Fruit fly (Drosophila melanogaster) whole organism, prepupa: Measurements from ENCODE around the gene opa.

Experiments
- Blimp-1 ChIP-seq: fragments of 200-800 bp; sonication (Bioruptor generic); optimal IDR thresholded peaks from 3 replicates; lab custom pipeline; 2017; ENCODE audit warnings: missing biosample characterization, missing genetic modification characterization, mild to moderate bottlenecking, moderate library complexity, missing genetic modification reagents
- CG10631 ChIP-seq: fragments of 200-800 bp; sonication (Bioruptor generic); optimal IDR thresholded peaks from 2 replicates; lab custom pipeline; 2016; ENCODE audit warnings: missing biosample characterization, missing genetic modification characterization
- CG10669 ChIP-seq: fragments of 200-800 bp; sonication (Bioruptor generic); optimal IDR thresholded peaks from 3 replicates; lab custom pipeline; 2018; ENCODE audit warnings: missing biosample characterization, mild to moderate bottlenecking, missing genetic modification characterization, moderate library complexity
- CG11762 ChIP-seq: fragments of 200-800 bp; sonication (Bioruptor generic); optimal IDR thresholded peaks from 3 replicates; lab custom pipeline; 2016; ENCODE audit warnings: missing biosample characterization, missing genetic modification characterization; ENCODE audit not compliant: insufficient read depth
- CG11902 ChIP-seq: fragments of 200-800 bp; sonication (Bioruptor generic); optimal IDR thresholded peaks from 3 replicates; lab custom pipeline; 2016; ENCODE audit warnings: missing biosample characterization, missing genetic modification characterization
- CG1621 ChIP-seq: fragments of 200-800 bp; sonication (Bioruptor generic); optimal IDR thresholded peaks from 3 replicates; lab custom pipeline; 2018; ENCODE audit warnings: missing biosample characterization, mild to moderate bottlenecking, missing genetic modification characterization
- CG16779 ChIP-seq: fragments of 200-800 bp; sonication (Bioruptor generic); optimal IDR thresholded peaks from 3 replicates; lab custom pipeline; 2017; ENCODE audit warnings: missing biosample characterization, mild to moderate bottlenecking, missing genetic modification characterization
- CG3032 ChIP-seq: fragments of 200-800 bp; optimal IDR thresholded peaks from 2 replicates; lab custom pipeline; 2019; ENCODE audit warnings: missing biosample characterization, mild to moderate bottlenecking, missing genetic modification characterization, moderate library complexity
- CG31627 ChIP-seq: fragments of 200-800 bp; sonication (Bioruptor generic); optimal IDR thresholded peaks from 3 replicates; lab custom pipeline; 2016; ENCODE audit warnings: missing biosample characterization, missing genetic modification characterization
- CG34406 ChIP-seq: fragments of 200-800 bp; sonication (Bioruptor generic); optimal IDR thresholded peaks from 3 replicates; lab custom pipeline; 2016; ENCODE audit warnings: missing biosample characterization, missing genetic modification characterization
- CG3919 ChIP-seq: fragments of 200-800 bp; sonication (Bioruptor generic); optimal IDR thresholded peaks from 3 replicates; lab custom pipeline; 2016; ENCODE audit warnings: missing biosample characterization, missing genetic modification characterization
- CG4318 ChIP-seq: fragments of 200-800 bp; sonication (Bioruptor generic); optimal IDR thresholded peaks from 3 replicates; lab custom pipeline; 2017; ENCODE audit warnings: missing biosample characterization, mild to moderate bottlenecking, missing genetic modification characterization
- CG6163 ChIP-seq: fragments of 200-800 bp; sonication (Bioruptor generic); IDR thresholded peaks from 3 replicates; pipeline ENCODE4 v1.3.6; 2022; ENCODE audit warnings: missing biosample characterization, missing genetic modification characterization
- CG6276 ChIP-seq: fragments of 200-800 bp; sonication (Bioruptor generic); optimal IDR thresholded peaks from 2 replicates; lab custom pipeline; 2017; ENCODE audit warnings: missing biosample characterization, mild to moderate bottlenecking, missing genetic modification characterization
- CG6792 ChIP-seq: fragments of 200-800 bp; sonication (Bioruptor generic); optimal IDR thresholded peaks from 3 replicates; lab custom pipeline; 2016; ENCODE audit warnings: missing biosample characterization, missing genetic modification characterization
- CG6854 ChIP-seq: fragments of 200-800 bp; sonication (Bioruptor generic); optimal IDR thresholded peaks from 2 replicates; lab custom pipeline; 2017; ENCODE audit warnings: missing biosample characterization, mild to moderate bottlenecking, missing genetic modification characterization
- CG7368 ChIP-seq: fragments of 200-800 bp; sonication (Bioruptor generic); optimal IDR thresholded peaks from 3 replicates; lab custom pipeline; 2016; ENCODE audit warnings: missing biosample characterization, missing genetic modification characterization
- CG8119 ChIP-seq: fragments of 200-800 bp; sonication (Bioruptor generic); IDR thresholded peaks from 3 replicates; pipeline ENCODE4 v1.3.6; 2022; ENCODE audit warnings: missing biosample characterization, missing genetic modification characterization
- CG8319 ChIP-seq: fragments of 200-800 bp; sonication (Bioruptor generic); optimal IDR thresholded peaks from 3 replicates; lab custom pipeline; 2016; ENCODE audit warnings: missing biosample characterization, missing genetic modification characterization
- CG8632 ChIP-seq: fragments of 200-800 bp; sonication (Bioruptor generic); optimal IDR thresholded peaks from 3 replicates; lab custom pipeline; 2016; ENCODE audit warnings: missing biosample characterization, missing genetic modification characterization
- CG9139 ChIP-seq: fragments of 200-800 bp; sonication (Bioruptor generic); optimal IDR thresholded peaks from 3 replicates; lab custom pipeline; 2017; ENCODE audit warnings: missing biosample characterization, mild to moderate bottlenecking, missing genetic modification characterization
- Eip78C ChIP-seq: fragments of 200-800 bp; sonication (Bioruptor generic); peaks from one replicate; lab custom pipeline; 2016; ENCODE audit warnings: missing biosample characterization, missing genetic modification characterization
- Eip93F ChIP-seq: fragments of 200-800 bp; sonication (Bioruptor generic); optimal IDR thresholded peaks from 2 replicates; lab custom pipeline; 2016; ENCODE audit warnings: missing biosample characterization, mild to moderate bottlenecking, missing genetic modification characterization
- Ets21C ChIP-seq: fragments of 200-800 bp; sonication (Bioruptor generic); optimal IDR thresholded peaks from 3 replicates; lab custom pipeline; 2016; ENCODE audit warnings: missing biosample characterization, missing genetic modification characterization
- Ets96B ChIP-seq: fragments of 200-800 bp; optimal IDR thresholded peaks from 2 replicates; lab custom pipeline; 2019; ENCODE audit warnings: missing biosample characterization, mild to moderate bottlenecking, missing genetic modification characterization, moderate library complexity
- Gug ChIP-seq: fragments of 200-800 bp; sonication (Bioruptor generic); IDR thresholded peaks from 2 replicates; pipeline ENCODE4 v1.3.6; 2022; ENCODE audit warnings: missing biosample characterization, missing genetic modification characterization
- Hr39 ChIP-seq: fragments of 200-800 bp; sonication (Bioruptor generic); optimal IDR thresholded peaks from 2 replicates; lab custom pipeline; 2016; ENCODE audit warnings: missing biosample characterization, missing genetic modification characterization
- Met ChIP-seq: fragments of 200-800 bp; sonication (Bioruptor generic); optimal IDR thresholded peaks from 3 replicates; lab custom pipeline; 2016; ENCODE audit warnings: missing biosample characterization, missing genetic modification characterization
- OdsH ChIP-seq: fragments of 200-800 bp; sonication (Bioruptor generic); optimal IDR thresholded peaks from 3 replicates; lab custom pipeline; 2016; ENCODE audit warnings: missing biosample characterization, missing genetic modification characterization
- Smox ChIP-seq: fragments of 200-800 bp; sonication (Bioruptor generic); optimal IDR thresholded peaks from 3 replicates; lab custom pipeline; 2016; ENCODE audit warnings: missing biosample characterization, missing genetic modification characterization
- Sox102F ChIP-seq: fragments of 200-800 bp; sonication (Bioruptor generic); optimal IDR thresholded peaks from 2 replicates; lab custom pipeline; 2016; ENCODE audit warnings: missing biosample characterization, mild to moderate bottlenecking, missing genetic modification characterization
- Sox14 ChIP-seq: fragments of 200-800 bp; sonication (Bioruptor generic); optimal IDR thresholded peaks from 3 replicates; lab custom pipeline; 2016; ENCODE audit warnings: missing biosample characterization, missing genetic modification characterization
- Sox15 ChIP-seq: fragments of 200-800 bp; sonication (Bioruptor generic); optimal IDR thresholded peaks from 3 replicates; lab custom pipeline; 2016; ENCODE audit warnings: missing biosample characterization, missing genetic modification characterization
- achi ChIP-seq: fragments of 200-800 bp; sonication (Bioruptor generic); optimal IDR thresholded peaks from 3 replicates; lab custom pipeline; 2016; ENCODE audit warnings: missing biosample characterization, missing genetic modification characterization
- acj6 ChIP-seq: fragments of 200-800 bp; sonication (Bioruptor generic); optimal IDR thresholded peaks from 3 replicates; lab custom pipeline; 2016; ENCODE audit warnings: missing biosample characterization, missing genetic modification characterization
- cyc ChIP-seq: fragments of 200-800 bp; sonication (Bioruptor generic); optimal IDR thresholded peaks from 3 replicates; lab custom pipeline; 2016; ENCODE audit warnings: missing biosample characterization, missing genetic modification characterization
- dac ChIP-seq: fragments of 200-800 bp; sonication (Bioruptor generic); optimal IDR thresholded peaks from 2 replicates; lab custom pipeline; 2017; ENCODE audit warnings: missing biosample characterization, mild to moderate bottlenecking, missing genetic modification characterization
- dsx ChIP-seq: fragments of 200-800 bp; optimal IDR thresholded peaks from 3 replicates; lab custom pipeline; 2019; ENCODE audit warnings: missing biosample characterization, mild to moderate bottlenecking, missing genetic modification characterization, moderate library complexity; ENCODE audit not compliant: poor library complexity, severe bottlenecking
- eg ChIP-seq: fragments of 200-800 bp; sonication (Bioruptor generic); IDR thresholded peaks from 3 replicates; pipeline ENCODE4 v1.3.6; 2022; ENCODE audit warnings: missing biosample characterization, missing genetic modification characterization
- esn ChIP-seq: fragments of 200-800 bp; sonication (Bioruptor generic); optimal IDR thresholded peaks from 2 replicates; lab custom pipeline; 2016; ENCODE audit warnings: missing biosample characterization, mild to moderate bottlenecking, missing genetic modification characterization, moderate library complexity
- fd59A ChIP-seq: fragments of 200-800 bp; sonication (Bioruptor generic); optimal IDR thresholded peaks from 2 replicates; lab custom pipeline; 2017; ENCODE audit warnings: missing biosample characterization, mild to moderate bottlenecking, missing genetic modification characterization, missing genetic modification reagents
- fd85E ChIP-seq: fragments of 200-800 bp; sonication (Bioruptor generic); optimal IDR thresholded peaks from 3 replicates; lab custom pipeline; 2016; ENCODE audit warnings: missing biosample characterization, missing genetic modification characterization
- fkh ChIP-seq: fragments of 200-800 bp; sonication (Bioruptor generic); optimal IDR thresholded peaks from 3 replicates; lab custom pipeline; 2017; ENCODE audit warnings: missing biosample characterization, mild to moderate bottlenecking, missing genetic modification characterization, moderate library complexity
- lz ChIP-seq: fragments of 200-800 bp; sonication (Bioruptor generic); optimal IDR thresholded peaks from 3 replicates; lab custom pipeline; 2016; ENCODE audit warnings: missing biosample characterization, missing genetic modification characterization
- net ChIP-seq: fragments of 200-800 bp; sonication (Bioruptor generic); optimal IDR thresholded peaks from 3 replicates; lab custom pipeline; 2016; ENCODE audit warnings: missing biosample characterization, missing genetic modification characterization
- pdm3 ChIP-seq: fragments of 200-800 bp; sonication (Bioruptor generic); optimal IDR thresholded peaks from 3 replicates; lab custom pipeline; 2016; ENCODE audit warnings: missing biosample characterization, missing genetic modification characterization
- salr ChIP-seq, 2 experiments: fragments of 200-800 bp; sonication (Bioruptor generic); optimal IDR thresholded peaks; 3 replicates each; lab custom pipeline; 2016 to 2018; ENCODE audit warnings: missing biosample characterization in 2 of 2, missing genetic modification characterization in 2 of 2, mild to moderate bottlenecking in 1 of 2
- spab ChIP-seq: fragments of 200-800 bp; sonication (Bioruptor generic); optimal IDR thresholded peaks from 2 replicates; lab custom pipeline; 2017; ENCODE audit warnings: missing biosample characterization, mild to moderate bottlenecking, missing genetic modification characterization, missing genetic modification reagents
- ss ChIP-seq, 2 experiments: fragments of 200-800 bp; sonication (Bioruptor generic); optimal IDR thresholded peaks; 2 replicates in 1 of 2; 3 replicates in 1 of 2; lab custom pipeline; 2017 to 2018; ENCODE audit warnings: mild to moderate bottlenecking in 2 of 2, missing biosample characterization in 2 of 2, missing genetic modification characterization in 2 of 2, moderate library complexity in 1 of 2
- svp ChIP-seq: fragments of 200-800 bp; sonication (Bioruptor generic); peaks from one replicate; lab custom pipeline; 2016; ENCODE audit warnings: missing biosample characterization, missing genetic modification characterization
- topi ChIP-seq: fragments of 200-800 bp; sonication (Bioruptor generic); optimal IDR thresholded peaks from 3 replicates; lab custom pipeline; 2016; ENCODE audit warnings: missing biosample characterization, missing genetic modification characterization
- vri ChIP-seq: fragments of 200-800 bp; sonication (Bioruptor generic); optimal IDR thresholded peaks from 3 replicates; lab custom pipeline; 2016; ENCODE audit warnings: missing biosample characterization, mild to moderate bottlenecking, missing genetic modification characterization

The opa gene

dm6 chr3R:4813172-4813716 is 39.4 kb upstream of the opa start:
- TF ChIP-seq Ets21C (GFP tag; lab: Kevin White, UChicago) = no peak
- no peak for TF ChIP-seq CG7368
- no peak for TF ChIP-seq Smox (GFP tag; lab: Kevin White, UChicago)
- no peak for TF ChIP-seq Gug
- TF ChIP-seq CG8319 (GFP tag; lab: Kevin White, UChicago) = no peak
- no peak for TF ChIP-seq CG4318
- peak; percentile 45 for TF ChIP-seq esn (GFP tag; lab: Kevin White, UChicago)
- TF ChIP-seq lz (GFP tag; lab: Kevin White, UChicago) = peak; percentile 44
- TF ChIP-seq CG6163 (GFP tag; lab: Robert Waterston, UW) = peak; percentile 63; the same call in 2 of the 3 replicates
- no peak for TF ChIP-seq CG6276 (GFP tag; lab: Kevin White, UChicago)
- no peak for TF ChIP-seq CG11762
- no peak for TF ChIP-seq fd85E (GFP tag; lab: Kevin White, UChicago)
- TF ChIP-seq salr (GFP tag; optimal IDR thresholded peaks at IDR 0.05; lab: Kevin White, UChicago) = peak in 1 of 2 experiments; percentile 21
- TF ChIP-seq CG31627 = peak; percentile 31
- TF ChIP-seq Sox102F (GFP tag; lab: Kevin White, UChicago) = no peak
- TF ChIP-seq fd59A (GFP tag; lab: Kevin White, UChicago) = no peak
- no peak for TF ChIP-seq CG10631 (GFP tag; lab: Kevin White, UChicago)
- peak; percentile 29 for TF ChIP-seq CG34406
- TF ChIP-seq acj6 (GFP tag; lab: Kevin White, UChicago) = no peak
- peak; percentile 31; the same call in 1 of the 3 replicates for TF ChIP-seq CG8119 (GFP tag; lab: Robert Waterston, UW)
- TF ChIP-seq Ets96B = no peak
- TF ChIP-seq fkh (GFP tag; lab: Kevin White, UChicago) = peak; percentile 99
- peak; percentile 36 for TF ChIP-seq cyc
- no peak for TF ChIP-seq CG3919 (GFP tag; lab: Kevin White, UChicago)
- TF ChIP-seq achi (GFP tag; lab: Kevin White, UChicago) = no peak
- TF ChIP-seq ss (GFP tag; optimal IDR thresholded peaks at IDR 0.05; lab: Kevin White, UChicago) = peak; percentile 46 to 67
- TF ChIP-seq dac = no peak
- TF ChIP-seq CG6854 (GFP tag; lab: Kevin White, UChicago) = peak; percentile 37
- no peak for TF ChIP-seq Eip93F (GFP tag; lab: Kevin White, UChicago)
- TF ChIP-seq Met = no peak
- no peak; the same call in 2 of the 3 replicates for TF ChIP-seq eg (GFP tag; lab: Robert Waterston, UW)
- TF ChIP-seq CG6792 (GFP tag; lab: Kevin White, UChicago) = no peak
- TF ChIP-seq pdm3 (GFP tag; lab: Kevin White, UChicago) = no peak
- TF ChIP-seq CG16779 (tag; lab: Kevin White, UChicago) = no peak
- TF ChIP-seq Hr39 (GFP tag; lab: Kevin White, UChicago) = no peak
- no peak for TF ChIP-seq CG9139 (GFP tag; lab: Kevin White, UChicago)
- no peak for TF ChIP-seq svp (GFP tag; lab: Kevin White, UChicago)
- no peak for TF ChIP-seq Sox15
- TF ChIP-seq vri (GFP tag; lab: Kevin White, UChicago) = peak; percentile 54
- TF ChIP-seq CG3032 (tag; lab: Kevin White, UChicago) = peak; percentile 50
- TF ChIP-seq CG11902 = peak; percentile 2
- TF ChIP-seq Sox14 = peak; percentile 63
- TF ChIP-seq spab (GFP tag; lab: Kevin White, UChicago) = no peak
- TF ChIP-seq Eip78C (GFP tag; lab: Kevin White, UChicago) = no peak
- no peak for TF ChIP-seq Blimp-1 (GFP tag; lab: Kevin White, UChicago)
- TF ChIP-seq dsx (GFP tag; lab: Kevin White, UChicago) = no peak
- TF ChIP-seq net (GFP tag; lab: Kevin White, UChicago) = no peak
- no peak for TF ChIP-seq CG8632 (GFP tag; lab: Kevin White, UChicago)
- TF ChIP-seq CG1621 (tag; lab: Kevin White, UChicago) = no peak
- no peak for TF ChIP-seq OdsH
- no peak for TF ChIP-seq CG10669
- peak; percentile 32 for TF ChIP-seq topi (GFP tag; lab: Kevin White, UChicago)
